Worm (Caenorhabditis elegans) whole organism, L3 larva: ENCODE results near the gene srxa-1.

Experiments
- R02D3.7 ChIP-seq: fragments of 150-350 bp; optimal IDR thresholded peaks from 2 replicates; lab custom pipeline; 2014; ENCODE audit warnings: missing biosample characterization, missing genetic modification characterization
- ZK546.5 ChIP-seq: sonication (generic microtip); optimal IDR thresholded peaks from 2 replicates; lab custom pipeline; 2017; ENCODE audit warnings: missing biosample characterization, missing genetic modification characterization
- aly-2 ChIP-seq: fragments of 150-350 bp; optimal IDR thresholded peaks from 2 replicates; lab custom pipeline; 2014; ENCODE audit warnings: missing biosample characterization, missing genetic modification characterization
- ama-1 ChIP-seq: fragments of 150-350 bp; optimal IDR thresholded peaks from 2 replicates; lab custom pipeline; 2018
- ceh-16 ChIP-seq: sonication (generic microtip); optimal IDR thresholded peaks from 2 replicates; lab custom pipeline; 2017; ENCODE audit warnings: missing biosample characterization, missing genetic modification characterization
- ceh-28 ChIP-seq: fragments of 150-350 bp; optimal IDR thresholded peaks from 2 replicates; lab custom pipeline; 2014; ENCODE audit warnings: missing biosample characterization, missing genetic modification reagents, missing genetic modification characterization
- ceh-82 ChIP-seq: fragments of 150-350 bp; optimal IDR thresholded peaks from 2 replicates; lab custom pipeline; 2014; ENCODE audit warnings: missing biosample characterization, missing genetic modification characterization
- ceh-9 ChIP-seq: sonication (generic microtip); optimal IDR thresholded peaks from 2 replicates; lab custom pipeline; 2018; ENCODE audit warnings: missing biosample characterization, missing genetic modification characterization
- daf-12 ChIP-seq: fragments of 150-350 bp; optimal IDR thresholded peaks from 2 replicates; lab custom pipeline; 2014; ENCODE audit warnings: missing biosample characterization, missing genetic modification reagents, missing genetic modification characterization
- egl-27 ChIP-seq: sonication (generic microtip); optimal IDR thresholded peaks from 4 replicates; lab custom pipeline; 2017; ENCODE audit warnings: missing biosample characterization, missing genetic modification reagents, missing genetic modification characterization
- egl-5 ChIP-seq: fragments of 150-350 bp; optimal IDR thresholded peaks from 2 replicates; lab custom pipeline; 2017; ENCODE audit warnings: missing biosample characterization, missing genetic modification reagents, missing genetic modification characterization, inconsistent platforms
- elt-1 ChIP-seq: fragments of 150-350 bp; optimal IDR thresholded peaks from 2 replicates; lab custom pipeline; 2014; ENCODE audit warnings: missing biosample characterization, missing genetic modification characterization
- elt-2 ChIP-seq: sonication (generic microtip); optimal IDR thresholded peaks from 2 replicates; lab custom pipeline; 2016; ENCODE audit warnings: missing genetic modification reagents, mild to moderate bottlenecking, missing genetic modification characterization, missing compliant biosample characterization
- elt-3 ChIP-seq, 3 experiments: fragments of 150-350 bp in 1 of 3; sonication (generic microtip) in 2 of 3; optimal IDR thresholded peaks; 2 replicates in 2 of 3; 4 replicates in 1 of 3; lab custom pipeline; 2014 to 2017; ENCODE audit warnings: missing biosample characterization in 3 of 3, missing genetic modification characterization in 3 of 3
- eor-1 ChIP-seq, 2 experiments: fragments of 150-350 bp; optimal IDR thresholded peaks; 2 replicates each; lab custom pipeline; 2014 to 2018; ENCODE audit warnings: missing biosample characterization in 2 of 2, missing genetic modification characterization in 2 of 2
- fkh-10 ChIP-seq: sonication (generic microtip); optimal IDR thresholded peaks from 2 replicates; lab custom pipeline; 2017; ENCODE audit warnings: missing biosample characterization, missing genetic modification reagents, missing genetic modification characterization
- fkh-2 ChIP-seq: fragments of 150-350 bp; optimal IDR thresholded peaks from 2 replicates; lab custom pipeline; 2014; ENCODE audit warnings: missing biosample characterization, missing genetic modification reagents, missing genetic modification characterization
- fos-1 ChIP-seq: fragments of 150-350 bp; optimal IDR thresholded peaks from 2 replicates; lab custom pipeline; 2014; ENCODE audit warnings: missing biosample characterization, missing genetic modification characterization
- hmg-11 ChIP-seq: sonication (generic microtip); optimal IDR thresholded peaks from 2 replicates; lab custom pipeline; 2016; ENCODE audit warnings: missing genetic modification characterization, missing compliant biosample characterization
- jun-1 ChIP-seq: fragments of 150-350 bp; optimal IDR thresholded peaks from 2 replicates; lab custom pipeline; 2014; ENCODE audit warnings: missing biosample characterization, missing genetic modification reagents, missing genetic modification characterization
- lin-15B ChIP-seq: fragments of 150-350 bp; optimal IDR thresholded peaks from 2 replicates; lab custom pipeline; 2014; ENCODE audit warnings: missing biosample characterization, missing genetic modification characterization
- lin-39 ChIP-seq: fragments of 150-350 bp; optimal IDR thresholded peaks from 2 replicates; lab custom pipeline; 2018; ENCODE audit warnings: missing biosample characterization, missing genetic modification reagents, missing genetic modification characterization
- lsy-12 ChIP-seq: sonication (generic microtip); optimal IDR thresholded peaks from 2 replicates; lab custom pipeline; 2016; ENCODE audit warnings: mild to moderate bottlenecking, missing genetic modification characterization, missing compliant biosample characterization
- mdl-1 ChIP-seq: fragments of 150-350 bp; optimal IDR thresholded peaks from 2 replicates; lab custom pipeline; 2014; ENCODE audit warnings: missing biosample characterization, missing genetic modification characterization
- mml-1 ChIP-seq: fragments of 150-350 bp; sonication (generic microtip); optimal IDR thresholded peaks from 3 replicates; lab custom pipeline; 2014; ENCODE audit warnings: missing biosample characterization, missing genetic modification characterization
- nfya-1 ChIP-seq: sonication (generic microtip); optimal IDR thresholded peaks from 2 replicates; lab custom pipeline; 2017; ENCODE audit warnings: missing genetic modification characterization, mild to moderate bottlenecking, missing compliant biosample characterization, antibody characterized with exemption, moderate library complexity; ENCODE audit not compliant: insufficient read depth
- nhr-11 ChIP-seq: fragments of 150-350 bp; optimal IDR thresholded peaks from 2 replicates; lab custom pipeline; 2014; ENCODE audit warnings: missing biosample characterization, missing genetic modification characterization
- nhr-12 ChIP-seq: fragments of 150-350 bp; optimal IDR thresholded peaks from 2 replicates; lab custom pipeline; 2014; ENCODE audit warnings: missing biosample characterization, missing genetic modification characterization
- nhr-23 ChIP-seq: fragments of 150-350 bp; optimal IDR thresholded peaks from 2 replicates; lab custom pipeline; 2014; ENCODE audit warnings: missing biosample characterization, missing genetic modification reagents, missing genetic modification characterization
- nhr-237 ChIP-seq: fragments of 150-350 bp; optimal IDR thresholded peaks from 2 replicates; lab custom pipeline; 2014; ENCODE audit warnings: missing biosample characterization, missing genetic modification characterization
- nhr-25 ChIP-seq: sonication (generic microtip); optimal IDR thresholded peaks from 2 replicates; lab custom pipeline; 2017; ENCODE audit warnings: missing biosample characterization, missing genetic modification characterization
- nhr-28 ChIP-seq: fragments of 150-350 bp; optimal IDR thresholded peaks from 2 replicates; lab custom pipeline; 2014; ENCODE audit warnings: missing biosample characterization, missing genetic modification characterization
- nhr-43 ChIP-seq: sonication (generic microtip); optimal IDR thresholded peaks from 2 replicates; lab custom pipeline; 2016; ENCODE audit warnings: mild to moderate bottlenecking, missing genetic modification characterization, missing compliant biosample characterization; ENCODE audit not compliant: poor library complexity, severe bottlenecking
- nhr-67 ChIP-seq: fragments of 150-350 bp; optimal IDR thresholded peaks from 2 replicates; lab custom pipeline; 2014; ENCODE audit warnings: missing biosample characterization, missing genetic modification characterization
- nhr-76 ChIP-seq: fragments of 150-350 bp; sonication (generic microtip); optimal IDR thresholded peaks from 5 replicates; lab custom pipeline; 2014; ENCODE audit warnings: missing biosample characterization, missing genetic modification characterization
- nhr-77 ChIP-seq: fragments of 150-350 bp; optimal IDR thresholded peaks from 2 replicates; lab custom pipeline; 2014; ENCODE audit warnings: missing biosample characterization, missing genetic modification characterization
- pha-4 ChIP-seq: fragments of 150-350 bp; optimal IDR thresholded peaks from 2 replicates; lab custom pipeline; 2014; ENCODE audit warnings: missing biosample characterization, missing genetic modification reagents, missing genetic modification characterization
- pqm-1 ChIP-seq: fragments of 150-350 bp; optimal IDR thresholded peaks from 2 replicates; lab custom pipeline; 2017; ENCODE audit warnings: missing biosample characterization, missing genetic modification characterization, inconsistent platforms
- sea-2 ChIP-seq: fragments of 150-350 bp; sonication (generic microtip); optimal IDR thresholded peaks from 4 replicates; lab custom pipeline; 2014; ENCODE audit warnings: missing biosample characterization, missing genetic modification reagents, missing genetic modification characterization
- skn-1 ChIP-seq: fragments of 150-350 bp; optimal IDR thresholded peaks from 2 replicates; lab custom pipeline; 2014; ENCODE audit warnings: missing biosample characterization, missing genetic modification characterization
- snpc-4 ChIP-seq: fragments of 150-350 bp; optimal IDR thresholded peaks from 2 replicates; lab custom pipeline; 2014; ENCODE audit warnings: missing biosample characterization, missing genetic modification characterization
- tbx-2 ChIP-seq: sonication (generic microtip); optimal IDR thresholded peaks from 2 replicates; lab custom pipeline; 2016; ENCODE audit warnings: mild to moderate bottlenecking, missing genetic modification characterization, missing compliant biosample characterization
- unc-39 ChIP-seq: sonication (generic microtip); optimal IDR thresholded peaks from 4 replicates; lab custom pipeline; 2017; ENCODE audit warnings: missing biosample characterization, missing genetic modification characterization
- unc-62 ChIP-seq: fragments of 150-350 bp; sonication (generic microtip); optimal IDR thresholded peaks from 4 replicates; lab custom pipeline; 2014; ENCODE audit warnings: missing biosample characterization, missing genetic modification reagents, missing genetic modification characterization
- zag-1 ChIP-seq: fragments of 150-350 bp; optimal IDR thresholded peaks from 2 replicates; lab custom pipeline; 2014; ENCODE audit warnings: missing biosample characterization, missing genetic modification characterization
- ztf-11 ChIP-seq: fragments of 150-350 bp; optimal IDR thresholded peaks from 2 replicates; lab custom pipeline; 2014; ENCODE audit warnings: missing biosample characterization, missing genetic modification characterization
- ztf-4 ChIP-seq: fragments of 150-350 bp; optimal IDR thresholded peaks from 2 replicates; lab custom pipeline; 2014; ENCODE audit warnings: missing biosample characterization, missing genetic modification characterization

The srxa-1 gene

DNA sequence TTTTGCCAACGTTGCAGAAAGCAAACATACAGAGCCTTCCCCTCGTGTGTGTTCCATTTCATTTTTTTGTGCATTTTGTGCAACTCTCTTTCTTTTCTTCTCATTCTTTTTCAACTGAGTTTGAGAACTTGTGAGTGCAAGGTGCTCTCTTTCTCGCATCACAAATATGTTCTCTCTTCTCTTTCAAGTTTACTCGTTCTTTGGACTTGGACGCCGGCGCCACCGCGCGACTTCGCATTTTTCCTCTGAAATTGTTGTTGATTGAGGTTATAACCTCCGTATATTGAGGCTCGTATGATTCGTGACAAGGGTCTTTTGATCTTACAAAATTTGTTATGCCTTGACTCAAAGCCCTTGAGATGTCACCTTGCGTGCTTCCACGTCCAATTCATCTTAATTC lies 44.9 kb downstream of the srxa-1 start (continued):
- TF ChIP-seq aly-2 (tag; lab: Kevin White, UChicago) (no peak), ceh-16 (tag; lab: Kevin White, UChicago) (no peak), elt-2 (tag; lab: Kevin White, UChicago) (peak; percentile 46), ceh-28 (tag; lab: Kevin White, UChicago) (peak; percentile 17)

DNA sequence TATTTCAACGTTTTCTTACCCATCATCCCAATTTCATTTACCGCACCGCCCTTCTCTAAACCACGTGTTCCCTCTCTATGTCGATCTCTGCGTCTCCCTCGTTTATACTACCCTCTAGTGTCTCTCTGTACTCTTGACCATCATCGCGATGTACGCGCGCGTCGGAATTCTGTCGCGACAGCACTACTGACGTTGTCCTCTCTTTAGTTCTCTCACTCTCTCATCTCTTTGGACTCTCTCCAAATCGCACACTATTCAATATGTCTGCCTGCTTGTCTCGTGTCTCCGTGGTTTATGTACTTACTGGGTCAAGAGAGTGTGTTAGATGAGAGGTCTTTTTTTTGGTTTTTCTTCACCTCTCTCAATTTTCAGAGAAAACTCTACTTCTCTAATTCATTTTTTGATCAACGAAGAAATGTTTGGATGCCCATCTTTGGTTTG lies 46.4 kb downstream of the srxa-1 start:
- TF ChIP-seq nhr-67 (no peak), mdl-1 (tag; lab: Kevin White, UChicago) (peak; percentile 98), pha-4 (tag; lab: Kevin White, UChicago) (no peak), ceh-82 (tag; lab: Kevin White, UChicago) (peak; percentile 81), lin-15B (peak; percentile 63), pqm-1 (tag; lab: Kevin White, UChicago) (peak; percentile 84), lin-39 (tag; lab: Kevin White, UChicago) (peak; percentile 99), hmg-11 (tag; lab: Kevin White, UChicago) (peak; percentile 96), ama-1 (lab: Kevin White, UChicago) (peak; percentile 87), elt-1 (peak; percentile 67), nhr-43 (peak; percentile 84), unc-39 (tag; lab: Kevin White, UChicago) (peak; percentile 51), nhr-77 (no peak), jun-1 (tag; lab: Kevin White, UChicago) (peak; percentile 96), R02D3.7 (peak; percentile 78), ceh-28 (tag; lab: Kevin White, UChicago) (peak; percentile 91), daf-12 (tag; lab: Kevin White, UChicago) (peak; percentile 3), ztf-11 (tag; lab: Kevin White, UChicago) (no peak), tbx-2 (peak; percentile 89), nhr-28 (tag; lab: Kevin White, UChicago) (no peak), ztf-4 (peak; percentile 86), nhr-11 (tag; lab: Kevin White, UChicago) (peak; percentile 94), egl-27 (tag; lab: Kevin White, UChicago) (peak; percentile 76), nhr-12 (tag; lab: Kevin White, UChicago) (no peak), nhr-23 (peak; percentile 98), nhr-76 (tag; lab: Kevin White, UChicago) (peak; percentile 46), fkh-10 (GFP tag; lab: Kevin White, UChicago) (peak; percentile 81), skn-1 (tag; lab: Kevin White, UChicago) (peak; percentile 91), lsy-12 (tag; lab: Kevin White, UChicago) (peak; percentile 96), zag-1 (tag; lab: Kevin White, UChicago) (peak; percentile 36), snpc-4 (tag; lab: Kevin White, UChicago) (peak; percentile 76), eor-1 (tag; optimal IDR thresholded peaks at IDR 0.05; lab: Kevin White, UChicago) (peak in 1 of 2 experiments; percentile 50), ceh-16 (tag; lab: Kevin White, UChicago) (no peak), mml-1 (tag; lab: Kevin White, UChicago) (peak; percentile 2), nhr-237 (tag; lab: Kevin White, UChicago) (no peak), fkh-2 (tag; lab: Kevin White, UChicago) (peak; percentile 50), ZK546.5 (no peak), elt-2 (tag; lab: Kevin White, UChicago) (peak; percentile 85), nhr-25 (peak; percentile 96), sea-2 (GFP tag; lab: Kevin White, UChicago) (no peak), fos-1 (tag; lab: Kevin White, UChicago) (peak; percentile 54), nfya-1 (tag; lab: Kevin White, UChicago) (peak; percentile 95), egl-5 (tag; lab: Kevin White, UChicago) (peak; percentile 97), unc-62 (peak; percentile 93), elt-3 (tag; optimal IDR thresholded peaks at IDR 0.05; lab: Kevin White, UChicago) (peak in 1 of 3 experiments; percentile 33), ceh-9 (tag; lab: Kevin White, UChicago) (no peak), aly-2 (tag; lab: Kevin White, UChicago) (no peak)
- TF ChIP-seq, all 47 proteins: peak for 35
